Worm (Caenorhabditis elegans): ENCODE measurements around the gene W07A12.4.

DNA sequence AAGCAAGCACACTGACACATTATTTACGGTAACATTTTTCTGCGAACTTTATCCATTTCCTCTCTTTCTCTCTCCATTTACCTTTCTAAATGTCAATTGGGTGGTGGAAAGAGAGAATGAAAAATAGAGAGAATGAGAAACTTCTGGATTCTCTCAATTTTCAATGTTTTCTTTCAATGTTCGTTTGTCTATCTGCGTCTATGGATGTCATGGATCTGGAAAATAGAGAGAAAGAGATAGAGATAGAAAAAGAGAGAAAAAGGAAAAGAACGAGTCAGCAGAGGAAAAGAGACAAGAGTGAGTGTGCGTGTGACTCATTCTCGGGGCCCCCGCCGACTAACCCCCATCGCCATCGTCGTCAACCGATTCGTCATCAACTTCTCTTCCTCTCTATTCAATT, 33.2 kb upstream of the W07A12.4 start, which contains the start of gene jun-1:
- TF ChIP-seq lir-3 (tag; optimal IDR thresholded peaks at IDR 0.05; ENCODE audit: poor library complexity) (peak; percentile 60), nhr-12 (tag; optimal IDR thresholded peaks at IDR 0.05) (no peak), nhr-85 (tag) (peak; percentile 98), lin-39 (tag; optimal IDR thresholded peaks at IDR 0.05) (peak; percentile 29), blmp-1 (tag; optimal IDR thresholded peaks at IDR 0.05) (peak; percentile 76), ztf-11 (tag; optimal IDR thresholded peaks at IDR 0.05) (no peak), ceh-82 (tag; optimal IDR thresholded peaks at IDR 0.05) (peak; percentile 58 to 84 (median 61)), ama-1 (optimal IDR thresholded peaks at IDR 0.05) (no peak)

Measured in whole organism, L1 larva.